Worm (Caenorhabditis elegans): ENCODE results near the gene ZK896.5.

Gene ZK896.5

DNA sequence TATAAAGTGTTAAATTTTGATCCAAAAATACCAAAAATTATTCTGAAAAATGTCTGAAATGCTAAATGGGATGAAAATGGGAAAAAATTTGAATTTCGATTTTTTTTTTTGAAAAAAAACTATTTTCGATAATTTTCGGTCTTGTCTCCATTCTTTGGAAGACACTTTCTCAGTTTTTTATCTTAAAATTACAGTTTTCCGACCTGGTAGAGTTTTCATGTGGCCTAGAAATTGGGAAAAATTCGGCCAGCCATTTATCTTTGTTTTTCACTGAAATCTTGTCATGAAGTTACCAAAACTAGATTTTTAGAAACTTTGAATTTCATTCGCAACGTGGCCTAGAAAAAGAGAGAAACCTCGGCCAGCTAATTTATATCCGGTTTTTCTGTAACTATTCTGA, 38.6 kb downstream of the ZK896.5 start:
- TF ChIP-seq unc-120 (tag; optimal IDR thresholded peaks at IDR 0.05; ENCODE audit: poor library complexity, severe bottlenecking) (no peak), mep-1 (tag; optimal IDR thresholded peaks at IDR 0.05) (no peak)

DNA sequence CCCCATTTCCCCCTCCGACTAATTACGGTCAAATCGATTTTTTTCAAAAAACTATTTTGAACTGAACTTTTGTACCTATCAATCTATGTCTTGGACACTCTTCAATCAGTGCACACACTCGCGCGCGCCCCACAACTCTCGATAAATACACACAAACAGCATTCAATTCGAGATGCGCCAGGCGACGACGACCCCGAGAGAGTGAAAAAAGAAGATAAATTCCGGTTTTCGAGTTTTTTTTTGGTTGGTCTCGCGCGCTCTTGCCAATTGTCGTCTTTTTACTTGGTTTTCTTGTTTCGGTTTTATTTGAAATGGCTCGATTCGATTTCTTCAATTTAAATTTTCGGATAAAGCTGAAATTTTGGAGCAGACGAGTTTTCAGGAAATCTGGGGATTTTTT, 39.1 kb downstream of the ZK896.5 start:
- TF ChIP-seq nhr-12 (tag; optimal IDR thresholded peaks at IDR 0.05): no peak
- no peak for TF ChIP-seq pha-4 (tag; optimal IDR thresholded peaks at IDR 0.05)
- TF ChIP-seq hlh-1 (tag; optimal IDR thresholded peaks at IDR 0.05): no peak
- no peak for TF ChIP-seq mls-2 (tag; optimal IDR thresholded peaks at IDR 0.05)
- TF ChIP-seq zip-8 (tag; optimal IDR thresholded peaks at IDR 0.05): no peak
- TF ChIP-seq ham-2 (GFP tag; optimal IDR thresholded peaks at IDR 0.05): no peak
- TF ChIP-seq drap-1 (GFP tag; optimal IDR thresholded peaks at IDR 0.05): no peak
- TF ChIP-seq snpc-4 (tag; optimal IDR thresholded peaks at IDR 0.05): no peak
- TF ChIP-seq bed-3 (GFP tag; optimal IDR thresholded peaks at IDR 0.05): no peak
- TF ChIP-seq nhr-76 (tag; optimal IDR thresholded peaks at IDR 0.05): no peak
- TF ChIP-seq cnd-1 (tag; optimal IDR thresholded peaks at IDR 0.05): no peak
- no peak for TF ChIP-seq mab-5 (tag; optimal IDR thresholded peaks at IDR 0.05)

DNA sequence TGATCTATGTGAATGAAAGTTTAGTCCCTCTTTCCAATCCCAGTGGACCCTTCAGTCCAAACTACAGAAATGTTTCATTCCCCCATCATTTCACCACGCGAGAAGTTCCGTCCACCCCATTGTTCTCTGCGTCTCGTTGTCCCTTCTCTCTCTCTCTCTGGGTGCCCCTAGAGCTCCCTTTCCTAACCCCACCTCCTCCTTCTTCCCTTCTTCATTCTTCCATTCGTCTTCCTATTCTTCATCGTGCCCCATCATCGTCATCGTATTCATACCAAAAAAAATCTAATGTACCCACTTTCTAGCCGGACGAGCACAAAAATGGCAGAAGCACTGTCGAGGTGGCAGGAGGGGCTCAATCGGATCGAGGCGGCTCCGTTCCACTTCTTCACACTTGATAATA, 43.2 kb downstream of the ZK896.5 start, which contains the start of gene M02B1.3:
TSS of gene M02B1.3 (plus strand) at position 301 of the 400 bp plus-strand sequence.
- no peak for TF ChIP-seq ham-2 (GFP tag; optimal IDR thresholded peaks at IDR 0.05)
- TF ChIP-seq tbx-8 (GFP tag; optimal IDR thresholded peaks at IDR 0.05): no peak
- TF ChIP-seq lsy-2 (tag; optimal IDR thresholded peaks at IDR 0.05): no peak
- TF ChIP-seq elt-1 (tag; optimal IDR thresholded peaks at IDR 0.05; ENCODE audit: borderline replicate concordance, insufficient read depth): no peak
- no peak for TF ChIP-seq snpc-4 (tag; optimal IDR thresholded peaks at IDR 0.05)
- no peak for TF ChIP-seq zip-8 (tag; optimal IDR thresholded peaks at IDR 0.05)
- TF ChIP-seq flh-1 (GFP tag; optimal IDR thresholded peaks at IDR 0.05): no peak
- TF ChIP-seq unc-39 (tag; optimal IDR thresholded peaks at IDR 0.05): no peak
- TF ChIP-seq hlh-1 (tag; optimal IDR thresholded peaks at IDR 0.05): no peak
- no peak for TF ChIP-seq mep-1 (tag; optimal IDR thresholded peaks at IDR 0.05)
- no peak for TF ChIP-seq bed-3 (GFP tag; optimal IDR thresholded peaks at IDR 0.05)
- TF ChIP-seq ces-1 (GFP tag; optimal IDR thresholded peaks at IDR 0.05): no peak
- no peak for TF ChIP-seq ceh-39 (tag; optimal IDR thresholded peaks at IDR 0.05)
- no peak for TF ChIP-seq lin-13 (tag; optimal IDR thresholded peaks at IDR 0.05)
- TF ChIP-seq unc-62 (GFP tag; optimal IDR thresholded peaks at IDR 0.05): no peak
- TF ChIP-seq ztf-11 (tag; optimal IDR thresholded peaks at IDR 0.05): no peak
- no peak for TF ChIP-seq mls-2 (tag; optimal IDR thresholded peaks at IDR 0.05)

DNA sequence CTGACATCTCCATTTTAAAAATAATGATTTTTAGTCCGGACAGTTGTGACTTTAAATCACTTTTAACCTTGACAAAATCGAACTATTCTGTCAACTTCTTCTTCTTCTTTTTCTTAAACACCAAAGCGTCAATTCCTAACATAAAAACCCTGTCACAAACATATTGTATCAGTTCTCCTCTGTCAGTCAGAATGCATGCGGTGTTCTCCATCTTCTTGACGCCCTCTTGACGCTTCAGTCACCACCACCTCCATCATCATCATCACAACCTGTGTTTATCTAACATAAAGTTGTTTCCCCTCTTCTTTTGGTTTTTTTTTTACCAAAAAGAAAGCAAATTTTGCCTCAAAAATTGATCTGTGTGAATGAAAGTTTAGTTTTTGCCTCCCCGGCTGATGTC, 44.1 kb downstream of the ZK896.5 start:
- TF ChIP-seq ceh-43 (GFP tag; optimal IDR thresholded peaks at IDR 0.05): no peak
- no peak for TF ChIP-seq flh-1 (GFP tag; optimal IDR thresholded peaks at IDR 0.05)
- no peak for TF ChIP-seq elt-1 (tag; optimal IDR thresholded peaks at IDR 0.05; ENCODE audit: borderline replicate concordance, insufficient read depth)
- no peak for TF ChIP-seq nhr-237 (tag; optimal IDR thresholded peaks at IDR 0.05)
- no peak for TF ChIP-seq sem-2 (GFP tag; optimal IDR thresholded peaks at IDR 0.05)
- no peak for TF ChIP-seq nhr-28 (tag; optimal IDR thresholded peaks at IDR 0.05)
- no peak for TF ChIP-seq ceh-39 (tag; optimal IDR thresholded peaks at IDR 0.05)
- no peak for TF ChIP-seq cnd-1 (tag; optimal IDR thresholded peaks at IDR 0.05)
- no peak for TF ChIP-seq zip-8 (tag; optimal IDR thresholded peaks at IDR 0.05)
- no peak for TF ChIP-seq blmp-1 (tag; optimal IDR thresholded peaks at IDR 0.05)
- TF ChIP-seq lin-32 (GFP tag; optimal IDR thresholded peaks at IDR 0.05): no peak

DNA sequence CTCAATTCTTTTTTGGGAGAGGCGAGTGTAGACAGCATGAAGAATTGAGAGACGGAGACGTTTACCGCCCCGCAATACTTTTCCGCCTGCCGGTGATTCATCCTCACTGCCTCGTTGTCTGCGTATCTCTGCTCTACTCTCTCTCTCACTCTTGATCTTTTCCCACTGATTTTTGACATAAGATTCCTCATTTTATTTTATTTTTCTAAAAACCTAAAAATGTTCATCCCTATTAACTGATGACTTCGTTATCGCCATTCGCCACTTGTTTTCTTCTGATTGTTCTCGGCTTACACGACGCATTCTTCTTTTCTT, 45.1 kb downstream of the ZK896.5 start:
- TF ChIP-seq lsy-2 (tag; optimal IDR thresholded peaks at IDR 0.05) (peak; percentile 3), unc-120 (tag; optimal IDR thresholded peaks at IDR 0.05; ENCODE audit: poor library complexity, severe bottlenecking) (no peak)

DNA sequence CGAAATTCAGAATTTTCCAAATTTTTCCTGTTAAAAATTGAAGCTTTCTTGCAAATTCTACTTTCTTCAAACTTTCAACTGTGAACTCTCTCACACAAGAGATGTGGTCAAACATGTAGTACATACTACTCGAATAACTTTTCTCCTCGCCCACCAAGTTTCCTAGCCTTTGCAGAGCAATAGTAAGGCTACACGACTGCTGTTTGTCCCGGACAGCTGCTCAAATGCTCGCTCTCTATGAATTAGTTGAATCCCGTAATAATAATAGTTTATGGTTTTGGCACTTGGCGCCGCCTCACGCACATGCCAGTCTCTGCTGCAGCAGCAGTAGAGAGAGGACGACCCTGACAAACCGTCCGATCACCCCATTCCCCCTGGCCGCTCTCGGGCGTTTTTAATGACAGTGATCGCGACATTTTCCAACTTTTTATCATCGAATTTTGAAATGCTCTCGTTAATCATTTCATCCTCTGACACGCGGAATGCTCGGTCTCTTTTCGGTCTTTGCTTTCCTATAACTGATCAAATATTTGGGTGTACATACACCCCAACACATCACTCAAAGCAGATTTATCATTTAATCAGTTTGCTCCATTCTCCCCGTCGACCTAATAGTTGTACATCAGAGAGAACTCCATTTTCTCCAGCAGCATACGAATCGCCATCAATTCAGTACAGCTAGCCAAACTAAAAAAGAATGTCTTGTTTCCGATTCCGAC, 45.6 kb downstream of the ZK896.5 start:
- TF ChIP-seq lin-32 (GFP tag; optimal IDR thresholded peaks at IDR 0.05) (no peak), drap-1 (GFP tag; optimal IDR thresholded peaks at IDR 0.05) (no peak), hlh-1 (tag; optimal IDR thresholded peaks at IDR 0.05) (peak; percentile 92)

Data from whole organism, mixed stage, embryonic.